Worm (Caenorhabditis elegans) whole organism, mixed stage, embryonic: ENCODE measurements around the gene nep-4.
"Not testable (repeated sequence)": the region's sequence is repeated elsewhere in the genome, so short reads cannot be mapped to it uniquely, and the experiment has no call there.

Source experiments
- M03D4.4 ChIP-seq: sonication (generic microtip); optimal IDR thresholded peaks from 2 replicates; lab custom pipeline; 2017; ENCODE audit warnings: mild to moderate bottlenecking, missing genetic modification characterization, missing compliant biosample characterization
- bed-3 ChIP-seq: fragments of 200-800 bp; sonication (Bioruptor generic); optimal IDR thresholded peaks from 3 replicates; lab custom pipeline; 2018; ENCODE audit warnings: mild to moderate bottlenecking, missing genetic modification characterization, moderate library complexity, missing compliant biosample characterization
- blmp-1 ChIP-seq: fragments of 150-350 bp; optimal IDR thresholded peaks from 2 replicates; lab custom pipeline; 2014; ENCODE audit warnings: missing biosample characterization, missing genetic modification characterization
- ceh-39 ChIP-seq: fragments of 150-350 bp; optimal IDR thresholded peaks from 2 replicates; lab custom pipeline; 2014; ENCODE audit warnings: missing biosample characterization, missing genetic modification characterization
- ceh-43 ChIP-seq: fragments of 200-800 bp; sonication (Bioruptor generic); optimal IDR thresholded peaks from 2 replicates; lab custom pipeline; 2018; ENCODE audit warnings: mild to moderate bottlenecking, missing genetic modification characterization, moderate library complexity, missing compliant biosample characterization
- ceh-83 ChIP-seq: fragments of 200-800 bp; sonication (Bioruptor generic); optimal IDR thresholded peaks from 2 replicates; lab custom pipeline; 2018; ENCODE audit warnings: mild to moderate bottlenecking, missing genetic modification characterization, missing compliant biosample characterization
- ces-1 ChIP-seq: fragments of 150-350 bp; optimal IDR thresholded peaks from 2 replicates; lab custom pipeline; 2014; ENCODE audit warnings: missing biosample characterization, missing genetic modification reagents, missing genetic modification characterization
- cnd-1 ChIP-seq: fragments of 200-800 bp; sonication (Bioruptor generic); optimal IDR thresholded peaks from 2 replicates; lab custom pipeline; 2018; ENCODE audit warnings: mild to moderate bottlenecking, missing genetic modification characterization, missing compliant biosample characterization
- drap-1 ChIP-seq: fragments of 200-800 bp; sonication (Bioruptor generic); optimal IDR thresholded peaks from 3 replicates; lab custom pipeline; 2018; ENCODE audit warnings: mild to moderate bottlenecking, missing genetic modification characterization, missing compliant biosample characterization
- elt-1 ChIP-seq: sonication (generic microtip); optimal IDR thresholded peaks from 2 replicates; lab custom pipeline; 2017; ENCODE audit warnings: missing genetic modification characterization, mild to moderate bottlenecking, missing compliant biosample characterization, antibody characterized with exemption, moderate library complexity, borderline replicate concordance; ENCODE audit not compliant: insufficient read depth
- elt-3 ChIP-seq: fragments of 150-350 bp; optimal IDR thresholded peaks from 2 replicates; lab custom pipeline; 2014; ENCODE audit warnings: missing biosample characterization, missing genetic modification characterization
- flh-1 ChIP-seq: fragments of 200-800 bp; sonication (Bioruptor generic); optimal IDR thresholded peaks from 2 replicates; lab custom pipeline; 2018; ENCODE audit warnings: mild to moderate bottlenecking, missing genetic modification characterization, moderate library complexity, missing compliant biosample characterization
- ham-2 ChIP-seq: fragments of 200-800 bp; sonication (Bioruptor generic); optimal IDR thresholded peaks from 2 replicates; lab custom pipeline; 2018; ENCODE audit warnings: mild to moderate bottlenecking, missing genetic modification characterization, missing compliant biosample characterization
- hlh-1 ChIP-seq: fragments of 150-350 bp; optimal IDR thresholded peaks from 2 replicates; lab custom pipeline; 2014; ENCODE audit warnings: missing biosample characterization, missing genetic modification reagents, missing genetic modification characterization
- lin-13 ChIP-seq: fragments of 150-350 bp; optimal IDR thresholded peaks from 2 replicates; lab custom pipeline; 2014; ENCODE audit warnings: missing biosample characterization, missing genetic modification characterization
- lin-32 ChIP-seq: fragments of 200-800 bp; sonication (Bioruptor generic); optimal IDR thresholded peaks from 2 replicates; lab custom pipeline; 2018; ENCODE audit warnings: mild to moderate bottlenecking, missing genetic modification characterization, missing compliant biosample characterization
- lsy-2 ChIP-seq: fragments of 150-350 bp; optimal IDR thresholded peaks from 2 replicates; lab custom pipeline; 2014; ENCODE audit warnings: missing biosample characterization, missing genetic modification characterization
- mab-5 ChIP-seq: fragments of 150-350 bp; optimal IDR thresholded peaks from 2 replicates; lab custom pipeline; 2014; ENCODE audit warnings: missing biosample characterization, missing genetic modification characterization
- mep-1 ChIP-seq: fragments of 150-350 bp; optimal IDR thresholded peaks from 2 replicates; lab custom pipeline; 2017; ENCODE audit warnings: missing biosample characterization, missing genetic modification reagents, missing genetic modification characterization, inconsistent platforms
- mls-2 ChIP-seq: sonication (generic microtip); optimal IDR thresholded peaks from 2 replicates; lab custom pipeline; 2016; ENCODE audit warnings: mild to moderate bottlenecking, missing genetic modification characterization, moderate library complexity, missing compliant biosample characterization
- nhr-12 ChIP-seq: fragments of 150-350 bp; optimal IDR thresholded peaks from 2 replicates; lab custom pipeline; 2014; ENCODE audit warnings: missing biosample characterization, missing genetic modification characterization
- nhr-237 ChIP-seq: fragments of 150-350 bp; optimal IDR thresholded peaks from 2 replicates; lab custom pipeline; 2014; ENCODE audit warnings: missing biosample characterization, missing genetic modification characterization
- nhr-28 ChIP-seq: fragments of 150-350 bp; optimal IDR thresholded peaks from 2 replicates; lab custom pipeline; 2014; ENCODE audit warnings: missing biosample characterization, missing genetic modification characterization
- nhr-76 ChIP-seq: sonication (generic microtip); optimal IDR thresholded peaks from 2 replicates; lab custom pipeline; 2017; ENCODE audit warnings: missing biosample characterization, missing genetic modification characterization
- pha-4 ChIP-seq: fragments of 150-350 bp; optimal IDR thresholded peaks from 2 replicates; lab custom pipeline; 2018; ENCODE audit warnings: missing biosample characterization, missing genetic modification reagents, missing genetic modification characterization
- sem-2 ChIP-seq: fragments of 200-800 bp; sonication (Bioruptor generic); optimal IDR thresholded peaks from 2 replicates; lab custom pipeline; 2018; ENCODE audit warnings: mild to moderate bottlenecking, missing genetic modification characterization, missing compliant biosample characterization
- snpc-4 ChIP-seq: fragments of 150-350 bp; optimal IDR thresholded peaks from 2 replicates; lab custom pipeline; 2014; ENCODE audit warnings: missing biosample characterization, missing genetic modification characterization
- sptf-1 ChIP-seq: sonication (generic microtip); optimal IDR thresholded peaks from 2 replicates; lab custom pipeline; 2017; ENCODE audit warnings: mild to moderate bottlenecking, missing genetic modification characterization, moderate library complexity, missing compliant biosample characterization
- tbx-8 ChIP-seq: fragments of 200-800 bp; sonication (Bioruptor generic); optimal IDR thresholded peaks from 2 replicates; lab custom pipeline; 2018; ENCODE audit warnings: mild to moderate bottlenecking, missing genetic modification characterization, moderate library complexity, missing compliant biosample characterization
- unc-120 ChIP-seq: sonication (generic microtip); optimal IDR thresholded peaks from 2 replicates; lab custom pipeline; 2017; ENCODE audit warnings: missing genetic modification characterization, missing compliant biosample characterization; ENCODE audit not compliant: poor library complexity, severe bottlenecking
- unc-39 ChIP-seq: fragments of 150-350 bp; optimal IDR thresholded peaks from 2 replicates; lab custom pipeline; 2014; ENCODE audit warnings: missing biosample characterization, missing genetic modification characterization
- unc-62 ChIP-seq: fragments of 150-350 bp; optimal IDR thresholded peaks from 2 replicates; lab custom pipeline; 2014; ENCODE audit warnings: missing biosample characterization, missing genetic modification reagents, missing genetic modification characterization
- zip-8 ChIP-seq: fragments of 150-350 bp; optimal IDR thresholded peaks from 2 replicates; lab custom pipeline; 2014; ENCODE audit warnings: missing biosample characterization, missing genetic modification characterization
- ztf-11 ChIP-seq: fragments of 150-350 bp; optimal IDR thresholded peaks from 2 replicates; lab custom pipeline; 2014; ENCODE audit warnings: missing biosample characterization, missing genetic modification characterization

Gene nep-4

ce11 chrX:6874723-6875122, 11.5 kb upstream of the nep-4 start, which contains the start of gene F41C6.4:
F41C6.4 (minus strand) TSS chrX:6874823.
- no peak for TF ChIP-seq lsy-2 (tag; lab: Kevin White, UChicago)
- TF ChIP-seq cnd-1, result no peak
- no peak for TF ChIP-seq drap-1 (GFP tag; lab: Kevin White, UChicago)
- TF ChIP-seq flh-1 (GFP tag; lab: Kevin White, UChicago), result no peak
- TF ChIP-seq elt-3 (tag; lab: Kevin White, UChicago), result no peak
- no peak for TF ChIP-seq elt-1 (tag; lab: Kevin White, UChicago)
- TF ChIP-seq unc-120 (tag; lab: Kevin White, UChicago), result no peak
- no peak for TF ChIP-seq nhr-12
- TF ChIP-seq ceh-39 (tag; lab: Kevin White, UChicago), result no peak
- TF ChIP-seq sptf-1 (tag; lab: Kevin White, UChicago), result no peak
- TF ChIP-seq mls-2 (tag; lab: Kevin White, UChicago), result no peak
- TF ChIP-seq ztf-11 (tag; lab: Kevin White, UChicago), result no peak
- TF ChIP-seq tbx-8 (GFP tag; lab: Kevin White, UChicago), result no peak
- TF ChIP-seq nhr-28 (tag; lab: Kevin White, UChicago), result no peak
- TF ChIP-seq nhr-76, result no peak
- TF ChIP-seq unc-39, result no peak
- TF ChIP-seq snpc-4 (tag; lab: Kevin White, UChicago), result no peak
- TF ChIP-seq pha-4 (tag; lab: Kevin White, UChicago), result no peak
- no peak for TF ChIP-seq unc-62 (GFP tag; lab: Kevin White, UChicago)

- TF ChIP-seq mab-5 (tag; lab: Kevin White, UChicago); ztf-11 (tag; lab: Kevin White, UChicago); nhr-237: not testable (repeated sequence)
- TF ChIP-seq, all 35 proteins: peak for 0; not testable (repeated sequence) for 35
Measured at ce11 chrX:6868669-6869068, 5.4 kb upstream of the nep-4 start, which contains the start of gene C53B7.6. C53B7.6 (minus strand) TSS chrX:6868769.

- TF ChIP-seq mab-5 (tag; lab: Kevin White, UChicago) (no peak), pha-4 (tag; lab: Kevin White, UChicago) (no peak), lsy-2 (tag; lab: Kevin White, UChicago) (no peak), nhr-28 (tag; lab: Kevin White, UChicago) (no peak), unc-120 (tag; lab: Kevin White, UChicago) (peak; percentile 15), sem-2 (peak; percentile 5), zip-8 (tag; lab: Kevin White, UChicago) (no peak), ceh-83 (GFP tag; lab: Kevin White, UChicago) (peak; percentile 31), cnd-1 (peak; percentile 76), drap-1 (GFP tag; lab: Kevin White, UChicago) (peak; percentile 52), lin-32 (GFP tag; lab: Kevin White, UChicago) (peak; percentile 5), hlh-1 (tag; lab: Kevin White, UChicago) (no peak), unc-39 (no peak), sptf-1 (tag; lab: Kevin White, UChicago) (peak; percentile 41), ztf-11 (tag; lab: Kevin White, UChicago) (no peak), snpc-4 (tag; lab: Kevin White, UChicago) (no peak), M03D4.4 (peak; percentile 7), ham-2 (GFP tag; lab: Kevin White, UChicago) (peak; percentile 42)
Measured at ce11 chrX:6867707-6868106, 4.5 kb upstream of the nep-4 start.

ce11 chrX:6866900-6867299, 3.7 kb upstream of the nep-4 start:
- TF ChIP-seq nhr-12 (no peak), M03D4.4 (no peak), ces-1 (GFP tag; lab: Kevin White, UChicago) (no peak), lin-13 (tag; lab: Kevin White, UChicago) (no peak), ham-2 (GFP tag; lab: Kevin White, UChicago) (no peak), unc-39 (no peak), mep-1 (tag; lab: Kevin White, UChicago) (no peak), drap-1 (GFP tag; lab: Kevin White, UChicago) (no peak)

- TF ChIP-seq nhr-28 (tag; lab: Kevin White, UChicago), result no peak
- TF ChIP-seq ceh-43, result no peak
- no peak for TF ChIP-seq nhr-76
- no peak for TF ChIP-seq flh-1 (GFP tag; lab: Kevin White, UChicago)
- TF ChIP-seq nhr-12, result no peak
- no peak for TF ChIP-seq bed-3 (GFP tag; lab: Kevin White, UChicago)
- no peak for TF ChIP-seq lin-13 (tag; lab: Kevin White, UChicago)
- TF ChIP-seq unc-62 (GFP tag; lab: Kevin White, UChicago), result no peak
- TF ChIP-seq nhr-237, result no peak
- no peak for TF ChIP-seq mls-2 (tag; lab: Kevin White, UChicago)
- no peak for TF ChIP-seq lin-32 (GFP tag; lab: Kevin White, UChicago)
- no peak for TF ChIP-seq elt-1 (tag; lab: Kevin White, UChicago)
- TF ChIP-seq ham-2 (GFP tag; lab: Kevin White, UChicago), result no peak
- TF ChIP-seq snpc-4 (tag; lab: Kevin White, UChicago), result no peak
- no peak for TF ChIP-seq blmp-1 (tag; lab: Kevin White, UChicago)
- TF ChIP-seq M03D4.4, result no peak
- TF ChIP-seq mep-1 (tag; lab: Kevin White, UChicago), result no peak
- TF ChIP-seq lsy-2 (tag; lab: Kevin White, UChicago), result no peak
Measured at ce11 chrX:6865839-6866238, 2.6 kb upstream of the nep-4 start, which contains the start of gene odr-10. odr-10 (minus strand) TSS chrX:6865939.
